Worm (Caenorhabditis elegans) whole organism, young adult: ENCODE measurements around the gene B0034.4.

Source experiments
- C17E4.6 ChIP-seq: fragments of 200-800 bp; sonication (Bioruptor generic); IDR thresholded peaks from 2 replicates; pipeline ENCODE4 v1.3.6; 2022; ENCODE audit warnings: missing genetic modification reagents, missing genetic modification characterization, missing compliant biosample characterization
- D2030.7 ChIP-seq: fragments of 200-800 bp; sonication (Bioruptor generic); IDR thresholded peaks from 2 replicates; pipeline ENCODE4 v1.3.6; 2022; ENCODE audit warnings: missing genetic modification reagents, missing genetic modification characterization, missing compliant biosample characterization
- F23B12.7 ChIP-seq: sonication (generic microtip); optimal IDR thresholded peaks from 2 replicates; lab custom pipeline; 2017; ENCODE audit warnings: missing genetic modification characterization, mild to moderate bottlenecking, missing compliant biosample characterization, antibody characterized with exemption, moderate library complexity; ENCODE audit not compliant: insufficient read depth
- F39B2.1 ChIP-seq: fragments of 200-800 bp; sonication (Bioruptor generic); IDR thresholded peaks from 2 replicates; pipeline ENCODE4 v1.3.6; 2022; ENCODE audit warnings: missing genetic modification reagents, missing genetic modification characterization, missing compliant biosample characterization
- F49E8.2 ChIP-seq: sonication (generic microtip); optimal IDR thresholded peaks from 3 replicates; lab custom pipeline; 2017; ENCODE audit warnings: missing genetic modification characterization, mild to moderate bottlenecking, missing compliant biosample characterization, antibody characterized with exemption, moderate library complexity; ENCODE audit not compliant: insufficient read depth
- F57A8.1 ChIP-seq: fragments of 200-800 bp; sonication (Bioruptor generic); optimal IDR thresholded peaks from 2 replicates; lab custom pipeline; 2018; ENCODE audit warnings: mild to moderate bottlenecking, missing genetic modification characterization, moderate library complexity, missing compliant biosample characterization
- K12H6.12 ChIP-seq: fragments of 200-800 bp; sonication (Bioruptor generic); optimal IDR thresholded peaks from 2 replicates; lab custom pipeline; 2018; ENCODE audit warnings: mild to moderate bottlenecking, missing genetic modification characterization, missing compliant biosample characterization
- T26A5.8 ChIP-seq: sonication (generic microtip); optimal IDR thresholded peaks from 2 replicates; lab custom pipeline; 2016; ENCODE audit warnings: missing genetic modification characterization, missing compliant biosample characterization
- Y53F4B.3 ChIP-seq: fragments of 200-800 bp; sonication (Bioruptor generic); IDR thresholded peaks from 2 replicates; pipeline ENCODE4 v1.3.6; 2022; ENCODE audit warnings: missing genetic modification reagents, missing genetic modification characterization, missing compliant biosample characterization
- Y95B8A.8 ChIP-seq: fragments of 200-800 bp; sonication (Bioruptor generic); IDR thresholded peaks from 2 replicates; pipeline ENCODE4 v1.3.6; 2022; ENCODE audit warnings: missing genetic modification reagents, missing genetic modification characterization, missing compliant biosample characterization
- ZK185.1 ChIP-seq: sonication (generic microtip); optimal IDR thresholded peaks from 2 replicates; lab custom pipeline; 2016; ENCODE audit warnings: mild to moderate bottlenecking, missing genetic modification characterization, missing compliant biosample characterization; ENCODE audit not compliant: poor library complexity, severe bottlenecking
- akir-1 ChIP-seq: fragments of 200-800 bp; sonication (Bioruptor generic); optimal IDR thresholded peaks from 2 replicates; lab custom pipeline; 2018; ENCODE audit warnings: mild to moderate bottlenecking, missing genetic modification characterization, moderate library complexity, missing compliant biosample characterization
- attf-5 ChIP-seq: fragments of 200-800 bp; sonication (Bioruptor generic); optimal IDR thresholded peaks from 2 replicates; lab custom pipeline; 2018; ENCODE audit warnings: mild to moderate bottlenecking, missing genetic modification characterization, missing compliant biosample characterization
- bed-1 ChIP-seq: fragments of 200-800 bp; sonication (Bioruptor generic); IDR thresholded peaks from 2 replicates; pipeline ENCODE4 v1.3.6; 2022; ENCODE audit warnings: missing genetic modification reagents, missing genetic modification characterization, missing compliant biosample characterization
- cebp-1 ChIP-seq, 2 experiments: fragments of 200-800 bp in 1 of 2; sonication (Bioruptor generic) in 1 of 2; sonication (generic microtip) in 1 of 2; IDR thresholded peaks in 1 of 2; optimal IDR thresholded peaks in 1 of 2; 2 replicates each; pipeline versions ENCODE4 v1.3.6 to Lab custom; 2017 to 2022; ENCODE audit warnings: missing compliant biosample characterization in 2 of 2, missing genetic modification characterization in 2 of 2, mild to moderate bottlenecking in 1 of 2, missing genetic modification reagents in 1 of 2, moderate library complexity in 1 of 2
- ceh-40 ChIP-seq: fragments of 200-800 bp; sonication (Bioruptor generic); IDR thresholded peaks from 2 replicates; pipeline ENCODE4 v1.3.6; 2022; ENCODE audit warnings: missing genetic modification characterization, missing compliant biosample characterization
- die-1 ChIP-seq: sonication (generic microtip); optimal IDR thresholded peaks from 2 replicates; lab custom pipeline; 2016; ENCODE audit warnings: missing genotype, mild to moderate bottlenecking, missing genetic modification characterization, missing compliant biosample characterization
- dox-1 ChIP-seq: fragments of 200-800 bp; sonication (Bioruptor generic); IDR thresholded peaks from 2 replicates; pipeline ENCODE4 v1.3.6; 2022; ENCODE audit warnings: missing genetic modification reagents, missing genetic modification characterization, missing compliant biosample characterization
- egl-44 ChIP-seq: fragments of 200-800 bp; sonication (Bioruptor generic); IDR thresholded peaks from 2 replicates; pipeline ENCODE4 v1.3.6; 2022; ENCODE audit warnings: missing genetic modification reagents, missing genetic modification characterization, missing compliant biosample characterization
- fkh-3 ChIP-seq: sonication (generic microtip); optimal IDR thresholded peaks from 2 replicates; lab custom pipeline; 2016; ENCODE audit warnings: mild to moderate bottlenecking, missing genetic modification characterization, missing compliant biosample characterization
- gei-17 ChIP-seq: fragments of 200-800 bp; sonication (Bioruptor generic); optimal IDR thresholded peaks from 2 replicates; lab custom pipeline; 2018; ENCODE audit warnings: mild to moderate bottlenecking, missing genetic modification characterization, missing compliant biosample characterization
- hmg-1.2 ChIP-seq: fragments of 200-800 bp; sonication (Bioruptor generic); IDR thresholded peaks from 2 replicates; pipeline ENCODE4 v1.3.6; 2022; ENCODE audit warnings: missing genetic modification reagents, missing genetic modification characterization, missing compliant biosample characterization
- hsf-1 ChIP-seq: fragments of 200-800 bp; sonication (Bioruptor generic); IDR thresholded peaks from 2 replicates; pipeline ENCODE4 v1.3.6; 2022; ENCODE audit warnings: missing genetic modification reagents, missing genetic modification characterization, missing compliant biosample characterization
- let-607 ChIP-seq, 2 experiments: fragments of 200-800 bp in 1 of 2; sonication (Bioruptor generic) in 1 of 2; sonication (generic microtip) in 1 of 2; optimal IDR thresholded peaks; 2 replicates each; lab custom pipeline; 2016 to 2018; ENCODE audit warnings: mild to moderate bottlenecking in 2 of 2, missing compliant biosample characterization in 2 of 2, missing genetic modification characterization in 2 of 2, moderate library complexity in 2 of 2, missing genotype in 1 of 2
- lin-54 ChIP-seq: fragments of 200-800 bp; sonication (Bioruptor generic); optimal IDR thresholded peaks from 2 replicates; lab custom pipeline; 2018; ENCODE audit warnings: mild to moderate bottlenecking, missing genetic modification characterization, missing compliant biosample characterization
- lsl-1 ChIP-seq: fragments of 200-800 bp; sonication (Bioruptor generic); optimal IDR thresholded peaks from 2 replicates; lab custom pipeline; 2018; ENCODE audit warnings: mild to moderate bottlenecking, missing genetic modification characterization, moderate library complexity, missing compliant biosample characterization
- madf-6 ChIP-seq: fragments of 200-800 bp; sonication (Bioruptor generic); IDR thresholded peaks from 2 replicates; pipeline ENCODE4 v1.3.6; 2022; ENCODE audit warnings: missing genetic modification reagents, missing genetic modification characterization, missing compliant biosample characterization
- mel-28 ChIP-seq: sonication (generic microtip); optimal IDR thresholded peaks from 2 replicates; lab custom pipeline; 2016; ENCODE audit warnings: borderline replicate concordance, mild to moderate bottlenecking, missing genetic modification characterization, missing compliant biosample characterization
- mxl-1 ChIP-seq: sonication (generic microtip); optimal IDR thresholded peaks from 2 replicates; lab custom pipeline; 2016; ENCODE audit warnings: missing genetic modification characterization, missing compliant biosample characterization
- nfyb-1 ChIP-seq: fragments of 200-800 bp; sonication (Bioruptor generic); IDR thresholded peaks from 2 replicates; pipeline ENCODE4 v1.3.6; 2022; ENCODE audit warnings: missing genetic modification reagents, missing genetic modification characterization, missing compliant biosample characterization
- nhr-120 ChIP-seq: fragments of 200-800 bp; sonication (Bioruptor generic); IDR thresholded peaks from 2 replicates; pipeline ENCODE4 v1.3.6; 2022; ENCODE audit warnings: missing genetic modification characterization, missing compliant biosample characterization
- nhr-27 ChIP-seq: fragments of 200-800 bp; sonication (Bioruptor generic); optimal IDR thresholded peaks from 2 replicates; lab custom pipeline; 2018; ENCODE audit warnings: mild to moderate bottlenecking, missing genetic modification characterization, moderate library complexity, missing compliant biosample characterization
- nhr-80 ChIP-seq: sonication (generic microtip); optimal IDR thresholded peaks from 2 replicates; lab custom pipeline; 2016; ENCODE audit warnings: missing genetic modification characterization, missing compliant biosample characterization
- rcor-1 ChIP-seq: fragments of 200-800 bp; sonication (Bioruptor generic); IDR thresholded peaks from 2 replicates; pipeline ENCODE4 v1.3.6; 2022; ENCODE audit warnings: missing genetic modification reagents, missing genetic modification characterization, missing compliant biosample characterization
- rec-8 ChIP-seq, 2 experiments: sonication (generic microtip); optimal IDR thresholded peaks; 2 replicates each; lab custom pipeline; 2016; ENCODE audit warnings: mild to moderate bottlenecking in 2 of 2, missing genetic modification characterization in 2 of 2, missing genetic modification reagents in 2 of 2, missing genotype in 2 of 2, missing biosample characterization in 1 of 2, missing compliant biosample characterization in 1 of 2, moderate library complexity in 1 of 2
- sea-2 ChIP-seq: fragments of 200-800 bp; sonication (Bioruptor generic); IDR thresholded peaks from 2 replicates; pipeline ENCODE4 v1.3.6; 2022; ENCODE audit warnings: missing genetic modification characterization, missing compliant biosample characterization
- snpc-1.1 ChIP-seq: sonication (generic microtip); optimal IDR thresholded peaks from 2 replicates; lab custom pipeline; 2017; ENCODE audit warnings: missing genetic modification characterization, mild to moderate bottlenecking, missing compliant biosample characterization, antibody characterized with exemption, moderate library complexity, missing genotype, missing genetic modification reagents; ENCODE audit not compliant: insufficient read depth
- somi-1 ChIP-seq: fragments of 200-800 bp; sonication (Bioruptor generic); optimal IDR thresholded peaks from 2 replicates; lab custom pipeline; 2018; ENCODE audit warnings: mild to moderate bottlenecking, missing genetic modification characterization, missing compliant biosample characterization
- unc-62 ChIP-seq: fragments of 150-350 bp; optimal IDR thresholded peaks from 2 replicates; lab custom pipeline; 2014; ENCODE audit warnings: missing biosample characterization, missing genetic modification reagents, missing genetic modification characterization
- xnd-1 ChIP-seq: sonication (generic microtip); optimal IDR thresholded peaks from 2 replicates; lab custom pipeline; 2016; ENCODE audit warnings: missing genotype, missing genetic modification reagents, missing genetic modification characterization, missing compliant biosample characterization
- zfh-2 ChIP-seq: fragments of 200-800 bp; sonication (Bioruptor generic); conservative IDR thresholded peaks from 2 replicates; pipeline ENCODE4 v1.3.6; 2022; ENCODE audit warnings: missing genetic modification reagents, missing genetic modification characterization, missing compliant biosample characterization
- ztf-18 ChIP-seq: sonication (generic microtip); optimal IDR thresholded peaks from 2 replicates; lab custom pipeline; 2016; ENCODE audit warnings: missing genotype, mild to moderate bottlenecking, missing genetic modification characterization, missing compliant biosample characterization
- ztf-22 ChIP-seq: fragments of 200-800 bp; sonication (Bioruptor generic); optimal IDR thresholded peaks from 2 replicates; lab custom pipeline; 2018; ENCODE audit warnings: mild to moderate bottlenecking, missing genetic modification characterization, moderate library complexity, missing compliant biosample characterization
- ztf-25 ChIP-seq: fragments of 200-800 bp; sonication (Bioruptor generic); IDR thresholded peaks from 2 replicates; pipeline ENCODE4 v1.3.6; 2022; ENCODE audit warnings: missing genetic modification reagents, missing genetic modification characterization, missing compliant biosample characterization

B0034.4 gene

ce11 chrII:5931109-5931508 is 38.2 kb downstream of the B0034.4 start:
- TF ChIP-seq dox-1 (GFP tag; lab: Robert Waterston, UW) (peak; percentile 60; the same call in 1 of the 2 replicates), gei-17 (GFP tag; lab: Kevin White, UChicago) (no peak), C17E4.6 (GFP tag; lab: Robert Waterston, UW) (no peak), attf-5 (GFP tag; lab: Kevin White, UChicago) (peak; percentile 43), F39B2.1 (GFP tag; lab: Robert Waterston, UW) (no peak), nhr-80 (tag; lab: Kevin White, UChicago) (peak; percentile 59), somi-1 (no peak), cebp-1 (GFP tag; IDR thresholded peaks at IDR 0.05; lab: Robert Waterston, UW) (no peak), cebp-1 (tag; optimal IDR thresholded peaks at IDR 0.05; lab: Kevin White, UChicago) (peak; percentile 25), rec-8 (tag; optimal IDR thresholded peaks at IDR 0.05; lab: Kevin White, UChicago) (no peak), snpc-1.1 (tag; lab: Kevin White, UChicago) (no peak), zfh-2 (GFP tag; lab: Robert Waterston, UW) (0 out of 2 replicates have a peak, but pooled peaks have one; percentile 25)
- TF ChIP-seq, all 124 proteins: peak for 5

- TF ChIP-seq die-1 (tag; lab: Kevin White, UChicago) (no peak), K12H6.12 (tag; lab: Kevin White, UChicago) (no peak), fkh-3 (tag; lab: Kevin White, UChicago) (no peak), egl-44 (no peak), hmg-1.2 (0 out of 2 replicates have a peak, but pooled peaks have one; percentile 6), xnd-1 (tag; lab: Kevin White, UChicago) (no peak), Y53F4B.3 (GFP tag; lab: Robert Waterston, UW) (no peak), F23B12.7 (tag; lab: Kevin White, UChicago) (peak; percentile 27), rcor-1 (GFP tag; lab: Robert Waterston, UW) (0 out of 2 replicates have a peak, but pooled peaks have one; percentile 15), somi-1 (no peak), hsf-1 (GFP tag; lab: Robert Waterston, UW) (no peak), let-607 (tag; optimal IDR thresholded peaks at IDR 0.05; lab: Kevin White, UChicago) (peak; percentile 71 to 72), D2030.7 (GFP tag; lab: Robert Waterston, UW) (no peak), nfyb-1 (no peak), akir-1 (no peak), ztf-22 (no peak), snpc-1.1 (tag; lab: Kevin White, UChicago) (no peak), F57A8.1 (no peak), mxl-1 (tag; lab: Kevin White, UChicago) (no peak), lsl-1 (GFP tag; lab: Kevin White, UChicago) (no peak), ztf-18 (no peak), gei-17 (GFP tag; lab: Kevin White, UChicago) (no peak), Y95B8A.8 (GFP tag; lab: Robert Waterston, UW) (no peak), lin-54 (GFP tag; lab: Kevin White, UChicago) (no peak), mel-28 (tag; lab: Kevin White, UChicago) (no peak), ZK185.1 (peak; percentile 1), nhr-80 (tag; lab: Kevin White, UChicago) (peak; percentile 98), madf-6 (GFP tag; lab: Robert Waterston, UW) (no peak), ceh-40 (no peak), unc-62 (peak; percentile 66), dox-1 (GFP tag; lab: Robert Waterston, UW) (peak; percentile 63; the same call in 1 of the 2 replicates), sea-2 (GFP tag; lab: Robert Waterston, UW) (no peak), ztf-25 (GFP tag; lab: Robert Waterston, UW) (no peak), nhr-27 (tag; lab: Kevin White, UChicago) (no peak), F49E8.2 (no peak), bed-1 (GFP tag; lab: Robert Waterston, UW) (no peak), nhr-120 (GFP tag; lab: Robert Waterston, UW) (no peak), T26A5.8 (tag; lab: Kevin White, UChicago) (no peak)
Measured at ce11 chrII:5930095-5930653, 39.2 kb downstream of the B0034.4 start.
